Worm (Caenorhabditis elegans): ENCODE measurements around the gene srx-95.

DNA sequence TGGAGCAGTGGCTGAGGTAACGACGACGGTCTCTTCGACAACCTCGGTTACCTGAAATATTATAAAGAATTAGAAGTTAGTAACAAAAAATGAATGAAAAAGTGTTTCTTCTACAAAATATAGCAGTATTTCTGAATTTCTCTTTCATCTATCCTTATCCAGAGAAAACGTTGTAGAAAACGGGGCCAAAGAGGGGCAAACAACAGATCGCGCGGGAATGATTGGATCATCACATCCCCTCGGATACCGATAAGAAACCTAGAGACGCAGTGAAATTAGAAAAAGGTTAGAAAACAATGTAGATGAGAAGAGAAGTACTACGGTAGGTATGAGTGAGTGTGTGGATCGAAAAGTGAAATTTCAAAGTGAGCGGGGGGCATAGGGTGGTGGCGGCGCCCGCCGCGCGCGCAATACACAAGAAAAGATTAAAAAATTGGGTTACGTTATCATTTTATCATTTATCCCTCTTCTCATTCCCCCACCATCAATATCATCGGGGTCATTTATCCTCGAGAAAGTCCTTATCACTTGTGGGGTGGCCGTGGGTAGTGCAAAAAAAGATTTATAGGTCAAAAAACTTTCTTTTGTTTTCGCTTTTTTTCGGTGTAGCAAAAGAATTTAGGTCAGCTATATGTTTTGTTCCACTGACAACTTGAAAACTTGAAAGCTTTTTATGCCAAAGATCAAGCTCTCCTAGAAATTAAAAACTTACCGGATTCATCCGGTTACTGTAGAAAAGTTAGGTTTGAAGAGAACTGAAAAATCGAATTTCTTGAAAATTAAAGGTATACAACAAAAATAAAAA is 42.2 kb downstream of the srx-95 start, which contains the start of the genes dpy-10 and T14B4.19:
- TF ChIP-seq cog-1 (tag; optimal IDR thresholded peaks at IDR 0.05) (no peak), tab-1 (GFP tag; IDR thresholded peaks at IDR 0.05) (no peak)
